Worm (Caenorhabditis elegans) whole organism, L3 larva: ENCODE measurements around the gene F10B5.3.

Experiments
- ZK546.5 ChIP-seq: sonication (generic microtip); optimal IDR thresholded peaks from 2 replicates; lab custom pipeline; 2017; ENCODE audit warnings: missing biosample characterization, missing genetic modification characterization
- snpc-4 ChIP-seq: fragments of 150-350 bp; optimal IDR thresholded peaks from 2 replicates; lab custom pipeline; 2014; ENCODE audit warnings: missing biosample characterization, missing genetic modification characterization
- unc-62 ChIP-seq: fragments of 150-350 bp; sonication (generic microtip); optimal IDR thresholded peaks from 4 replicates; lab custom pipeline; 2014; ENCODE audit warnings: missing biosample characterization, missing genetic modification reagents, missing genetic modification characterization

DNA sequence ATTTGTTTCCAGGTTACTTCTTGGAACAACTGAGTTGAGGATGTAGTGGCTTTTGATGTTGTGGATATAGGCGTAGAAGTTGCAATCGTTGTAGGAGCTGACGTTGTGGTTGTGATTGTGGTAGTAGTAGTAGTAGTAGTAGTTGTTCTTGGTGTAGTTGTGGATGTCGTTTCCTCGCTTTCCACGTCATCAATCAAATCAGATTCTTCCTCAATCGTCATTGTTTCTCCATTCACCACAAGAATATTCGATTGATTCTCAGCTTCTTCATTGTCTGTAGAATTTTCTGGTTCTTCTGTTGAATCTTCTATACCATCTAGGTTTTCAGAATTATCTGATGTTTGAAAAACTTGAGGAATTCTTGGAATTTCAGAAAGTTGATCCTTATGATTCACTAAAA is 28.8 kb upstream of the F10B5.3 start:
- TF ChIP-seq snpc-4 (tag; lab: Kevin White, UChicago) (no peak), ZK546.5 (tag; lab: Kevin White, UChicago) (no peak), unc-62 (no peak)
